Fruit fly (Drosophila melanogaster) whole organism, embryonic: Measurements from ENCODE around the gene CG33172.
A peak's percentile ranks its signal among the peaks of the same experiment; 100 is the strongest.

Experiments
- Ada2b ChIP-seq: fragments of 200-800 bp; sonication (Bioruptor generic); IDR thresholded peaks from 2 replicates; pipeline ENCODE4 v1.3.6; 2022; ENCODE audit warnings: missing biosample characterization, missing genetic modification characterization
- Asciz ChIP-seq: fragments of 200-800 bp; sonication (Bioruptor generic); optimal IDR thresholded peaks from 2 replicates; lab custom pipeline; 2017; ENCODE audit warnings: missing biosample characterization, mild to moderate bottlenecking, missing genetic modification characterization, missing genetic modification reagents
- CG10321 ChIP-seq: fragments of 200-800 bp; sonication (Bioruptor generic); IDR thresholded peaks from 2 replicates; pipeline ENCODE4 v1.3.6; 2022; ENCODE audit warnings: missing biosample characterization, missing genetic modification characterization
- CG10366 ChIP-seq: fragments of 200-800 bp; sonication (Bioruptor generic); IDR thresholded peaks from 2 replicates; pipeline ENCODE4 v1.3.6; 2022; ENCODE audit warnings: missing biosample characterization, missing genetic modification characterization
- CG12104 ChIP-seq: fragments of 200-800 bp; sonication (Bioruptor generic); optimal IDR thresholded peaks from 3 replicates; lab custom pipeline; 2016; ENCODE audit warnings: missing biosample characterization, missing genetic modification characterization
- CG12299 ChIP-seq: fragments of 200-800 bp; sonication (Bioruptor generic); optimal IDR thresholded peaks from 2 replicates; lab custom pipeline; 2018; ENCODE audit warnings: missing biosample characterization, mild to moderate bottlenecking, missing genetic modification characterization
- CG14710 ChIP-seq: fragments of 200-800 bp; sonication (Bioruptor generic); optimal IDR thresholded peaks from 3 replicates; lab custom pipeline; 2019; ENCODE audit warnings: missing biosample characterization, mild to moderate bottlenecking, missing genetic modification characterization, moderate library complexity
- CG1529 ChIP-seq: fragments of 200-800 bp; sonication (Bioruptor generic); optimal IDR thresholded peaks from 3 replicates; lab custom pipeline; 2018; ENCODE audit warnings: missing biosample characterization, missing genetic modification characterization
- CG16779 ChIP-seq: fragments of 200-800 bp; sonication (Bioruptor generic); IDR thresholded peaks from 2 replicates; pipeline ENCODE4 v1.3.6; 2022; ENCODE audit warnings: missing biosample characterization, missing genetic modification characterization
- CG16815 ChIP-seq: fragments of 200-800 bp; sonication (Bioruptor generic); optimal IDR thresholded peaks from 3 replicates; lab custom pipeline; 2017; ENCODE audit warnings: missing biosample characterization, mild to moderate bottlenecking, missing genetic modification characterization
- CG17385 ChIP-seq: fragments of 200-800 bp; sonication (Bioruptor generic); optimal IDR thresholded peaks from 3 replicates; lab custom pipeline; 2018; ENCODE audit warnings: missing biosample characterization, mild to moderate bottlenecking, missing genetic modification characterization
- CG17568 ChIP-seq: fragments of 200-800 bp; sonication (Bioruptor generic); optimal IDR thresholded peaks from 2 replicates; lab custom pipeline; 2018; ENCODE audit warnings: missing biosample characterization, mild to moderate bottlenecking, missing genetic modification characterization, moderate library complexity
- CG2875 ChIP-seq: fragments of 200-800 bp; sonication (Bioruptor generic); optimal IDR thresholded peaks from 2 replicates; lab custom pipeline; 2017; ENCODE audit warnings: missing biosample characterization, mild to moderate bottlenecking, missing genetic modification characterization, missing genetic modification reagents
- CG30020 ChIP-seq: fragments of 200-800 bp; optimal IDR thresholded peaks from 2 replicates; lab custom pipeline; 2019; ENCODE audit warnings: missing biosample characterization, mild to moderate bottlenecking, missing genetic modification characterization, moderate library complexity
- CG3407 ChIP-seq: fragments of 200-800 bp; sonication (Bioruptor generic); optimal IDR thresholded peaks from 2 replicates; lab custom pipeline; 2018; ENCODE audit warnings: missing biosample characterization, mild to moderate bottlenecking, missing genetic modification characterization
- CG4617 ChIP-seq: fragments of 200-800 bp; sonication (Bioruptor generic); optimal IDR thresholded peaks from 3 replicates; lab custom pipeline; 2016; ENCODE audit warnings: missing biosample characterization, missing genetic modification characterization, borderline replicate concordance
- CG4730 ChIP-seq: fragments of 200-800 bp; sonication (Bioruptor generic); IDR thresholded peaks from 2 replicates; pipeline ENCODE4 v1.3.6; 2022; ENCODE audit warnings: missing biosample characterization, missing genetic modification characterization
- CG7372 ChIP-seq: fragments of 200-800 bp; sonication (Bioruptor generic); IDR thresholded peaks from 2 replicates; pipeline ENCODE4 v1.3.6; 2022; ENCODE audit warnings: missing biosample characterization, missing genetic modification characterization
- CG9797 ChIP-seq: fragments of 200-800 bp; sonication (Bioruptor generic); optimal IDR thresholded peaks from 3 replicates; lab custom pipeline; 2018; ENCODE audit warnings: missing biosample characterization, mild to moderate bottlenecking, missing genetic modification characterization
- CG9817 ChIP-seq: fragments of 200-800 bp; sonication (Bioruptor generic); optimal IDR thresholded peaks from 2 replicates; lab custom pipeline; 2018; ENCODE audit warnings: missing biosample characterization, mild to moderate bottlenecking, missing genetic modification characterization, moderate library complexity
- CG9932 ChIP-seq: fragments of 200-800 bp; sonication (Bioruptor generic); IDR thresholded peaks from 2 replicates; pipeline ENCODE4 v1.3.6; 2022; ENCODE audit warnings: missing biosample characterization, missing genetic modification characterization
- CkIIα-i1 ChIP-seq: fragments of 200-800 bp; sonication (Bioruptor generic); IDR thresholded peaks from 2 replicates; pipeline ENCODE4 v1.3.6; 2022; ENCODE audit warnings: missing biosample characterization, missing genetic modification characterization
- Dip3 ChIP-seq: fragments of 200-800 bp; sonication (Bioruptor generic); optimal IDR thresholded peaks from 3 replicates; lab custom pipeline; 2016; ENCODE audit warnings: missing biosample characterization, missing genetic modification characterization
- Doc3 ChIP-seq: fragments of 200-800 bp; sonication (Bioruptor generic); IDR thresholded peaks from 3 replicates; pipeline ENCODE4 v1.3.6; 2022; ENCODE audit warnings: missing biosample characterization, missing genetic modification characterization; ENCODE audit not compliant: partially characterized antibody
- ERR ChIP-seq: fragments of 200-800 bp; sonication (Bioruptor generic); optimal IDR thresholded peaks from 2 replicates; lab custom pipeline; 2016; ENCODE audit warnings: missing biosample characterization, missing genetic modification characterization
- Hand ChIP-seq: fragments of 200-800 bp; sonication (Bioruptor generic); optimal IDR thresholded peaks from 2 replicates; lab custom pipeline; 2017; ENCODE audit warnings: mild to moderate bottlenecking, missing biosample characterization, missing genetic modification reagents, missing genetic modification characterization
- Hr3 ChIP-seq: fragments of 200-800 bp; sonication (Bioruptor generic); optimal IDR thresholded peaks from 3 replicates; lab custom pipeline; 2016; ENCODE audit warnings: missing biosample characterization, missing genetic modification characterization
- Med ChIP-seq: fragments of 200-800 bp; sonication (Bioruptor generic); peaks from one replicate; lab custom pipeline; 2016; ENCODE audit warnings: missing biosample characterization, missing genetic modification characterization, mild to moderate bottlenecking, inconsistent platforms, moderate library complexity
- NFAT ChIP-seq: fragments of 200-800 bp; sonication (Bioruptor generic); IDR thresholded peaks from 2 replicates; pipeline ENCODE4 v1.3.6; 2022; ENCODE audit warnings: missing biosample characterization, missing genetic modification characterization
- Nf-YA ChIP-seq: fragments of 200-800 bp; sonication (Bioruptor generic); IDR thresholded peaks from 2 replicates; pipeline ENCODE4 v1.3.6; 2022; ENCODE audit warnings: missing biosample characterization, missing genetic modification characterization
- PHDP ChIP-seq: fragments of 200-800 bp; sonication (Bioruptor generic); optimal IDR thresholded peaks from 3 replicates; lab custom pipeline; 2018; ENCODE audit warnings: missing biosample characterization, mild to moderate bottlenecking, missing genetic modification characterization, moderate library complexity
- TFAM ChIP-seq: fragments of 200-800 bp; sonication (Bioruptor generic); optimal IDR thresholded peaks from 2 replicates; lab custom pipeline; 2017; ENCODE audit warnings: missing biosample characterization, missing genetic modification characterization, inconsistent platforms
- ab ChIP-seq: fragments of 200-800 bp; sonication (Bioruptor generic); optimal IDR thresholded peaks from 2 replicates; lab custom pipeline; 2016; ENCODE audit warnings: missing biosample characterization, missing genetic modification characterization
- cato ChIP-seq: fragments of 200-800 bp; sonication (Bioruptor generic); optimal IDR thresholded peaks from 2 replicates; lab custom pipeline; 2016; ENCODE audit warnings: missing biosample characterization, missing genetic modification characterization, borderline replicate concordance
- crp ChIP-seq, 2 experiments: fragments of 200-800 bp; sonication (Bioruptor generic); optimal IDR thresholded peaks; 2 replicates in 1 of 2; 3 replicates in 1 of 2; lab custom pipeline; 2017; ENCODE audit warnings: missing biosample characterization in 2 of 2, missing genetic modification characterization in 2 of 2, mild to moderate bottlenecking in 1 of 2, moderate library complexity in 1 of 2
- dmrt99B ChIP-seq: fragments of 200-800 bp; sonication (Bioruptor generic); optimal IDR thresholded peaks from 2 replicates; lab custom pipeline; 2018; ENCODE audit warnings: missing biosample characterization, mild to moderate bottlenecking, missing genetic modification characterization, moderate library complexity
- dysf ChIP-seq: fragments of 200-800 bp; sonication (Bioruptor generic); IDR thresholded peaks from 3 replicates; pipeline ENCODE4 v1.3.6; 2022; ENCODE audit warnings: missing biosample characterization, missing genetic modification characterization
- hb ChIP-seq: fragments of 200-800 bp; sonication (Bioruptor generic); IDR thresholded peaks from 3 replicates; pipeline ENCODE4 v1.3.6; 2022; ENCODE audit warnings: missing biosample characterization, missing genetic modification characterization; ENCODE audit not compliant: partially characterized antibody
- kay ChIP-seq: fragments of 200-800 bp; sonication (Bioruptor generic); optimal IDR thresholded peaks from 2 replicates; lab custom pipeline; 2016; ENCODE audit warnings: missing biosample characterization, missing genetic modification characterization
- ken ChIP-seq: fragments of 200-800 bp; sonication (Bioruptor generic); IDR thresholded peaks from 3 replicates; pipeline ENCODE4 v1.3.6; 2022; ENCODE audit warnings: missing biosample characterization, missing genetic modification characterization
- knrl ChIP-seq: fragments of 200-800 bp; sonication (Bioruptor generic); IDR thresholded peaks from 3 replicates; pipeline ENCODE4 v1.3.6; 2022; ENCODE audit warnings: missing biosample characterization, missing genetic modification characterization; ENCODE audit not compliant: partially characterized antibody
- nerfin-1 ChIP-seq: fragments of 200-800 bp; sonication (Bioruptor generic); optimal IDR thresholded peaks from 3 replicates; lab custom pipeline; 2019; ENCODE audit warnings: missing biosample characterization, mild to moderate bottlenecking, missing genetic modification characterization, moderate library complexity
- peb ChIP-seq: fragments of 200-800 bp; sonication (Bioruptor generic); IDR thresholded peaks from 2 replicates; pipeline ENCODE4 v1.3.6; 2022; ENCODE audit warnings: missing biosample characterization, missing genetic modification characterization
- pum ChIP-seq: fragments of 200-800 bp; sonication (Bioruptor generic); optimal IDR thresholded peaks from 2 replicates; lab custom pipeline; 2016; ENCODE audit warnings: missing biosample characterization, missing genetic modification characterization
- schlank ChIP-seq: fragments of 200-800 bp; sonication (Bioruptor generic); optimal IDR thresholded peaks from 2 replicates; lab custom pipeline; 2018; ENCODE audit warnings: missing biosample characterization, mild to moderate bottlenecking, missing genetic modification characterization
- sens ChIP-seq: fragments of 200-800 bp; sonication (Bioruptor generic); peaks from one replicate; lab custom pipeline; 2016; ENCODE audit warnings: missing biosample characterization, missing genetic modification characterization
- sima ChIP-seq: fragments of 200-800 bp; sonication (Bioruptor generic); optimal IDR thresholded peaks from 2 replicates; lab custom pipeline; 2016; ENCODE audit warnings: missing biosample characterization, missing genetic modification characterization
- vfl ChIP-seq: fragments of 200-800 bp; sonication (Bioruptor generic); optimal IDR thresholded peaks from 2 replicates; lab custom pipeline; 2016; ENCODE audit warnings: missing biosample characterization, missing genetic modification characterization
- vnd ChIP-seq: fragments of 200-800 bp; sonication (Bioruptor generic); IDR thresholded peaks from 3 replicates; pipeline ENCODE4 v1.3.6; 2022; ENCODE audit warnings: missing biosample characterization, missing genetic modification characterization; ENCODE audit not compliant: partially characterized antibody

Gene CG33172

DNA sequence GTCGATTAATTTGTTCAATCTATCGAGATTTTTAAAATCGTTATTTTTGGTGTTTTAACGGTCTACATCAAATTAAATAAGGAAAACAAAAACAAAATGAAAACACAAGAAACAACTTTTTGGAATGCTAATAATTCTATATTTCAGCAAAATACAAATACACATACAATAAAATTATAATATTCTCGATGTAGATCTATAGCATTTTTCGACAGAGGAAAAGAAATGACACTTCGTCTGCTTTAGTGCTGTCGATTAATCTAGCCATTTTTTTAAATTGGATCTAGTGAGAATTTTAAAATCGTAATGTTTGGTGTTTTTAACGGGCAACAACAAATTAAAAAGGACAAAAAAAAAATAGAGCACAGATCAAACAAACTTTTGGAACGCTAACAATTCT is 32.4 kb upstream of the CG33172 start, which contains the start of gene Arp6 (continued):
- TF ChIP-seq CG30020, result peak; percentile 1
- no peak for TF ChIP-seq Doc3 (GFP tag; lab: Robert Waterston, UW)
- TF ChIP-seq knrl (GFP tag; lab: Robert Waterston, UW), result no peak
- peak; percentile 43 for TF ChIP-seq sens (GFP tag; lab: Kevin White, UChicago)
- TF ChIP-seq CG12299 (tag; lab: Kevin White, UChicago), result no peak
- no peak for TF ChIP-seq CG2875 (GFP tag; lab: Kevin White, UChicago)
- no peak for TF ChIP-seq CG12104 (GFP tag; lab: Kevin White, UChicago)
- TF ChIP-seq pum (GFP tag; lab: Kevin White, UChicago), result no peak
- no peak for TF ChIP-seq vnd
- TF ChIP-seq CG10321, result no peak
- peak in 1 of 2 experiments; percentile 65 for TF ChIP-seq crp (GFP tag; optimal IDR thresholded peaks at IDR 0.05; lab: Kevin White, UChicago)
- TF ChIP-seq sima, result no peak

DNA sequence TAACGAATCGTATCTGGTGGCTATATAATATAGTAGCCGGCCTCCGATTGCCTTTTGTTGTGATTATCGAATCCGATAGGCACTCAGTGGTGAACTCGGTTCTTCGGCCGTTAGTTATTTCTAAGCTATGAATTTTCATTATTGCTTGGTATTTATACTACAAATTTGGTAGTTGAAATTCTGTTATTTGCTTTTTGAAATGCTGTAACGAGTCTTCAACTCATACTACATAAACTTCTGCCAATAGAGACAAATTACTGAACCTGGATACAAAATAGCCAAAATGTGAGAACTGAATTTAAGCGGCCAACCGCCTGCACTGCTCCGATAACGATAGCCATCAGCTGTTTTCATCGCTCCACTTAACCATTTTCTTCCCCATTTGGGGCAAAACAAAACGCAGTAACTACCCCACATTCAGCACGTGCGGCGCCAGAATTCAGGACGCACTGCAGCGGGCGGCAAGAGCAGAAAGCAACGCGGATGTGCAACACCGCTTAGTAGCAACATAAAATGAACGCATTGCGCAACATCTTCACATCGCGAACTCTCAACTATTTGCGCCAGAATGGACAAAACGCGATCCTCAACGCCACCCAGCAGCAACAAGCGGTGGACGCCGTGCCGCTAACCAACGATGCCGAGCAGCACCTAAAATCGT is 30.4 kb upstream of the CG33172 start, which contains the start of the genes CG11679 and CG8206:
Gene CG11679, minus strand, starts transcription at position 65 of the 661 bp plus-strand sequence.
Gene CG8206, plus strand, starts transcription at position 341 of the 661 bp plus-strand sequence.
- no peak for TF ChIP-seq CG3407 (GFP tag; lab: Kevin White, UChicago)
- TF ChIP-seq CG4617 (GFP tag; lab: Kevin White, UChicago), result peak; percentile 5
- no peak for TF ChIP-seq CG16815 (GFP tag; lab: Kevin White, UChicago)
- TF ChIP-seq Med (GFP tag; lab: Kevin White, UChicago), result peak; percentile 91
- TF ChIP-seq ERR (GFP tag; lab: Kevin White, UChicago), result no peak
- TF ChIP-seq ab (GFP tag; lab: Kevin White, UChicago), result no peak
- TF ChIP-seq CG9797, result no peak
- peak; percentile 41; the same call in 1 of the 3 replicates for TF ChIP-seq dysf
- TF ChIP-seq Ada2b (GFP tag; lab: Robert Waterston, UW), result no peak
- TF ChIP-seq PHDP (tag; lab: Kevin White, UChicago), result peak; percentile 13
- TF ChIP-seq Nf-YA, result no peak
- TF ChIP-seq TFAM (GFP tag; lab: Kevin White, UChicago), result no peak
- no peak for TF ChIP-seq sima
- peak; percentile 55 for TF ChIP-seq CG9817 (tag; lab: Kevin White, UChicago)
- TF ChIP-seq nerfin-1 (tag; lab: Kevin White, UChicago), result peak; percentile 8
- TF ChIP-seq Hr3 (GFP tag; lab: Kevin White, UChicago), result peak; percentile 14
- TF ChIP-seq CG7372, result no peak
- TF ChIP-seq cato, result no peak
- no peak for TF ChIP-seq Hand (GFP tag; lab: Kevin White, UChicago)
- no peak for TF ChIP-seq NFAT (GFP tag; lab: Robert Waterston, UW)
- no peak for TF ChIP-seq CG1529 (GFP tag; lab: Kevin White, UChicago)
- no peak for TF ChIP-seq kay
- TF ChIP-seq CG14710 (tag; lab: Kevin White, UChicago), result peak; percentile 46
- TF ChIP-seq peb (GFP tag; lab: Robert Waterston, UW), result no peak
- no peak for TF ChIP-seq vfl (GFP tag; lab: Kevin White, UChicago)
- peak; percentile 38 for TF ChIP-seq Dip3 (GFP tag; lab: Kevin White, UChicago)
- no peak for TF ChIP-seq CG17568
- no peak for TF ChIP-seq CG10366 (GFP tag; lab: Robert Waterston, UW)
- TF ChIP-seq CkIIα-i1 (GFP tag; lab: Robert Waterston, UW), result no peak
- TF ChIP-seq Asciz (GFP tag; lab: Kevin White, UChicago), result no peak
- TF ChIP-seq hb (GFP tag; lab: Robert Waterston, UW), result no peak
- no peak for TF ChIP-seq ken (GFP tag; lab: Robert Waterston, UW)
- TF ChIP-seq dmrt99B (tag; lab: Kevin White, UChicago), result peak; percentile 35
- TF ChIP-seq CG4730 (GFP tag; lab: Robert Waterston, UW), result no peak
- TF ChIP-seq schlank (tag; lab: Kevin White, UChicago), result no peak
- TF ChIP-seq CG9932 (GFP tag; lab: Robert Waterston, UW), result peak; percentile 61
- peak; percentile 3 for TF ChIP-seq CG17385 (GFP tag; lab: Kevin White, UChicago)
- no peak for TF ChIP-seq CG16779
